Fruit fly (Drosophila melanogaster): ENCODE data around the gene NAAT1.

Gene NAAT1

dm6 chrX:5408869-5409268 lies 1.8 kb downstream of the NAAT1 start (continued):
- TF ChIP-seq pan (optimal IDR thresholded peaks at IDR 0.05) (no peak), pan (GFP tag; optimal IDR thresholded peaks at IDR 0.05 in 1 of 2, IDR thresholded peaks at IDR 0.05 in 1 of 2) (no peak), lab (GFP tag; optimal IDR thresholded peaks at IDR 0.05) (peak; percentile 72), Fer1 (GFP tag; optimal IDR thresholded peaks at IDR 0.05) (peak; percentile 58), CG6854 (GFP tag; optimal IDR thresholded peaks at IDR 0.05) (peak; percentile 19), caup (GFP tag; optimal IDR thresholded peaks at IDR 0.05; ENCODE audit: severe bottlenecking) (peak; percentile 11)

dm6 chrX:5382539-5382938 lies 28.1 kb downstream of the NAAT1 start:
- TF ChIP-seq HLH54F (GFP tag; optimal IDR thresholded peaks at IDR 0.05) = no peak
- TF ChIP-seq Hmx (GFP tag; optimal IDR thresholded peaks at IDR 0.05) = no peak
- no peak for TF ChIP-seq ab (GFP tag; optimal IDR thresholded peaks at IDR 0.05)
- no peak for TF ChIP-seq CHES-1-like (GFP tag; optimal IDR thresholded peaks at IDR 0.05)
- peak; percentile 13; the same call in 1 of the 2 replicates for TF ChIP-seq amos (GFP tag; IDR thresholded peaks at IDR 0.05; ENCODE audit: partially characterized antibody)
- no peak for TF ChIP-seq CG18476 (GFP tag; optimal IDR thresholded peaks at IDR 0.05)
- TF ChIP-seq CG42726 (GFP tag; IDR thresholded peaks at IDR 0.05; ENCODE audit: partially characterized antibody) = peak; percentile 98
- TF ChIP-seq CG2129 (GFP tag; IDR thresholded peaks at IDR 0.05; ENCODE audit: partially characterized antibody) = peak; percentile 73; the same call in 1 of the 2 replicates
- 0 out of 3 replicates have a peak, but pooled peaks have one; percentile 28 for TF ChIP-seq knrl (GFP tag; IDR thresholded peaks at IDR 0.05; ENCODE audit: partially characterized antibody)

dm6 chrX:5364031-5364430 lies 46.6 kb downstream of the NAAT1 start:
- no peak for TF ChIP-seq YL-1 (GFP tag; optimal IDR thresholded peaks at IDR 0.05)
- no peak for TF ChIP-seq shn (GFP tag; optimal IDR thresholded peaks at IDR 0.05)
- peak; percentile 34 to 65 for TF ChIP-seq Trl (optimal IDR thresholded peaks at IDR 0.05)
- no peak for TF ChIP-seq Trl (GFP tag; optimal IDR thresholded peaks at IDR 0.05)
- no peak for TF ChIP-seq CG10462 (GFP tag; optimal IDR thresholded peaks at IDR 0.05)
- no peak for TF ChIP-seq CG3407 (GFP tag; optimal IDR thresholded peaks at IDR 0.05)
- TF ChIP-seq Dad (GFP tag; optimal IDR thresholded peaks at IDR 0.05) = no peak
- TF ChIP-seq ab (GFP tag; optimal IDR thresholded peaks at IDR 0.05) = no peak
- TF ChIP-seq row (GFP tag; IDR thresholded peaks at IDR 0.05) = no peak
- TF ChIP-seq sim (GFP tag; IDR thresholded peaks at IDR 0.05) = no peak
- TF ChIP-seq Dfd (GFP tag; optimal IDR thresholded peaks at IDR 0.05) = no peak
- no peak for TF ChIP-seq dpn (GFP tag; optimal IDR thresholded peaks at IDR 0.05)
- no peak for TF ChIP-seq gce (GFP tag; IDR thresholded peaks at IDR 0.05)
- TF ChIP-seq Deaf1 (tag; optimal IDR thresholded peaks at IDR 0.05) = peak; percentile 27
- TF ChIP-seq D19B (GFP tag; optimal IDR thresholded peaks at IDR 0.05) = no peak
- no peak for TF ChIP-seq CG12942 (GFP tag; optimal IDR thresholded peaks at IDR 0.05)
- no peak for TF ChIP-seq Hr78 (GFP tag; optimal IDR thresholded peaks at IDR 0.05)
- TF ChIP-seq CG12391 (tag; optimal IDR thresholded peaks at IDR 0.05) = no peak
- no peak for TF ChIP-seq CG9932 (GFP tag; IDR thresholded peaks at IDR 0.05)
- no peak for TF ChIP-seq CG13123 (GFP tag; optimal IDR thresholded peaks at IDR 0.05)
- TF ChIP-seq CG10321 (GFP tag; IDR thresholded peaks at IDR 0.05) = peak; percentile 60; the same call in 1 of the 2 replicates
- TF ChIP-seq CG2129 (GFP tag; IDR thresholded peaks at IDR 0.05; ENCODE audit: partially characterized antibody) = no peak
- peak; percentile 23 for TF ChIP-seq ewg (GFP tag; optimal IDR thresholded peaks at IDR 0.05)
- TF ChIP-seq Adf1 (GFP tag; IDR thresholded peaks at IDR 0.05) = peak; percentile 59
- no peak for TF ChIP-seq Poxn (GFP tag; IDR thresholded peaks at IDR 0.05)
- no peak for TF ChIP-seq Hey (tag; optimal IDR thresholded peaks at IDR 0.05)
- TF ChIP-seq croc (GFP tag; conservative IDR thresholded peaks at IDR 0.05) = no peak
- TF ChIP-seq CG1832 (GFP tag; optimal IDR thresholded peaks at IDR 0.05) = peak; percentile 61
- TF ChIP-seq CG9797 (GFP tag; optimal IDR thresholded peaks at IDR 0.05) = no peak
- no peak for TF ChIP-seq Elba2 (GFP tag; optimal IDR thresholded peaks at IDR 0.05)
- TF ChIP-seq sna (GFP tag; IDR thresholded peaks at IDR 0.05; ENCODE audit: partially characterized antibody) = no peak
- peak; percentile 2 for TF ChIP-seq zen (tag; optimal IDR thresholded peaks at IDR 0.05)
- no peak for TF ChIP-seq CG2116 (GFP tag; optimal IDR thresholded peaks at IDR 0.05)

Measured in whole organism, embryonic.